Fruit fly (Drosophila melanogaster): Measurements from ENCODE around the gene Tspo.

The Tspo gene

dm6 chr2L:522752-523151 is 36.7 kb upstream of the Tspo start (continued):
- TF ChIP-seq CG16815 (GFP tag; optimal IDR thresholded peaks at IDR 0.05) (peak; percentile 29), nau (GFP tag; optimal IDR thresholded peaks at IDR 0.05) (no peak), Sox102F (GFP tag; optimal IDR thresholded peaks at IDR 0.05) (peak; percentile 70), hth (optimal IDR thresholded peaks at IDR 0.05) (no peak), BtbVII (GFP tag; optimal IDR thresholded peaks at IDR 0.05) (no peak), CG10462 (GFP tag; optimal IDR thresholded peaks at IDR 0.05) (peak; percentile 5), tio (GFP tag; optimal IDR thresholded peaks at IDR 0.05) (peak; percentile 35), CG11560 (tag; IDR thresholded peaks at IDR 0.05) (no peak), CG11695 (GFP tag; IDR thresholded peaks at IDR 0.05) (peak; percentile 51; the same call in 1 of the 3 replicates), Dbx (GFP tag; IDR thresholded peaks at IDR 0.05) (no peak), CG10147 (GFP tag; optimal IDR thresholded peaks at IDR 0.05) (no peak), CG15479 (GFP tag; optimal IDR thresholded peaks at IDR 0.05) (no peak), Xbp1 (GFP tag; optimal IDR thresholded peaks at IDR 0.05) (peak; percentile 59), Kr (GFP tag; optimal IDR thresholded peaks at IDR 0.05) (no peak), Ets65A (GFP tag) (no peak), CG8924 (tag; optimal IDR thresholded peaks at IDR 0.05) (no peak), sisA (GFP tag; IDR thresholded peaks at IDR 0.05) (peak; percentile 58), en (GFP tag; optimal IDR thresholded peaks at IDR 0.05) (no peak), CG2116 (GFP tag; optimal IDR thresholded peaks at IDR 0.05) (peak; percentile 2), Ravus (GFP tag; IDR thresholded peaks at IDR 0.05) (no peak; the same call in 1 of the 2 replicates), fu2 (GFP tag; optimal IDR thresholded peaks at IDR 0.05) (no peak), CG11504 (tag; optimal IDR thresholded peaks at IDR 0.05) (peak; percentile 63), ap (GFP tag; IDR thresholded peaks at IDR 0.05) (peak; percentile 48; the same call in 1 of the 2 replicates), grn (GFP tag; optimal IDR thresholded peaks at IDR 0.05) (no peak), CG1647 (GFP tag; optimal IDR thresholded peaks at IDR 0.05) (no peak), CG31441 (GFP tag; IDR thresholded peaks at IDR 0.05) (peak; percentile 74), CG32772 (GFP tag; IDR thresholded peaks at IDR 0.05) (peak; percentile 48; the same call in 1 of the 2 replicates), HLH3B (GFP tag; IDR thresholded peaks at IDR 0.05) (peak; percentile 48; the same call in 1 of the 2 replicates), zfh1 (GFP tag; IDR thresholded peaks at IDR 0.05) (peak; percentile 67), cwo (GFP tag; optimal IDR thresholded peaks at IDR 0.05) (no peak), dmrt11E (tag; optimal IDR thresholded peaks at IDR 0.05) (peak; percentile 82), bsh (GFP tag; optimal IDR thresholded peaks at IDR 0.05) (peak in 1 of 2 experiments; percentile 79), stwl (tag; optimal IDR thresholded peaks at IDR 0.05) (no peak), Adf1 (GFP tag; IDR thresholded peaks at IDR 0.05) (no peak), CG30020 (tag; optimal IDR thresholded peaks at IDR 0.05) (no peak), CG9437 (GFP tag; optimal IDR thresholded peaks at IDR 0.05) (peak; percentile 32), CG7963 (GFP tag; IDR thresholded peaks at IDR 0.05; ENCODE audit: partially characterized antibody) (no peak), CG2712 (tag; optimal IDR thresholded peaks at IDR 0.05) (peak; percentile 71), klu (GFP tag; IDR thresholded peaks at IDR 0.05) (no peak), CG5180 (GFP tag; optimal IDR thresholded peaks at IDR 0.05) (no peak), az2 (GFP tag; optimal IDR thresholded peaks at IDR 0.05) (peak; percentile 64), schlank (tag; optimal IDR thresholded peaks at IDR 0.05) (no peak), HLH54F (GFP tag; optimal IDR thresholded peaks at IDR 0.05) (peak; percentile 25), ind (GFP tag; optimal IDR thresholded peaks at IDR 0.05) (peak; percentile 63), CTCF (GFP tag; optimal IDR thresholded peaks at IDR 0.05) (peak; percentile 8), ATbp (GFP tag; optimal IDR thresholded peaks at IDR 0.05) (peak; percentile 25), disco-r (GFP tag; optimal IDR thresholded peaks at IDR 0.05) (peak; percentile 18), CG14014 (GFP tag; IDR thresholded peaks at IDR 0.05) (no peak), CG7372 (GFP tag; IDR thresholded peaks at IDR 0.05) (no peak), slou (GFP tag; optimal IDR thresholded peaks at IDR 0.05) (peak; percentile 19), CG10267 (tag; optimal IDR thresholded peaks at IDR 0.05) (peak; percentile 55), Ptx1 (GFP tag; IDR thresholded peaks at IDR 0.05) (peak; percentile 49)
